Fruit fly (Drosophila melanogaster): ENCODE results near the gene CG18476.

CG18476 gene

dm6 chr3R:11656614-11657216, 21.2 kb downstream of the CG18476 start (continued):
- TF ChIP-seq HHEX (GFP tag; optimal IDR thresholded peaks at IDR 0.05), result peak; percentile 97
- TF ChIP-seq Stat92E (GFP tag; optimal IDR thresholded peaks at IDR 0.05), result peak in 1 of 3 experiments; percentile 71
- TF ChIP-seq kah (GFP tag; optimal IDR thresholded peaks at IDR 0.05), result peak; percentile 86
- TF ChIP-seq CG42726 (GFP tag; IDR thresholded peaks at IDR 0.05; ENCODE audit: partially characterized antibody), result no peak
- peak; percentile 94 for TF ChIP-seq CG15601 (tag; optimal IDR thresholded peaks at IDR 0.05)
- peak; percentile 99 for TF ChIP-seq sens (GFP tag)
- peak; percentile 95 for TF ChIP-seq pnt (GFP tag; optimal IDR thresholded peaks at IDR 0.05)
- TF ChIP-seq kni (GFP tag; optimal IDR thresholded peaks at IDR 0.05), result no peak
- TF ChIP-seq CG10321 (GFP tag; IDR thresholded peaks at IDR 0.05), result peak; percentile 82
- peak; percentile 90 for TF ChIP-seq CG8089 (GFP tag; optimal IDR thresholded peaks at IDR 0.05)
- peak; percentile 95 for TF ChIP-seq tin (GFP tag; optimal IDR thresholded peaks at IDR 0.05)
- TF ChIP-seq nmo (GFP tag; optimal IDR thresholded peaks at IDR 0.05), result peak; percentile 96
- TF ChIP-seq Rx (GFP tag; IDR thresholded peaks at IDR 0.05), result peak; percentile 84
- peak; percentile 84 for TF ChIP-seq sr (GFP tag; IDR thresholded peaks at IDR 0.05)
- TF ChIP-seq MBD-R2 (GFP tag; IDR thresholded peaks at IDR 0.05), result peak; percentile 94
- peak; percentile 91 for TF ChIP-seq Abd-B (GFP tag; optimal IDR thresholded peaks at IDR 0.05)
- no peak for TF ChIP-seq CG2129 (GFP tag; IDR thresholded peaks at IDR 0.05; ENCODE audit: partially characterized antibody)
- peak; percentile 88 for TF ChIP-seq Oaz (GFP tag; IDR thresholded peaks at IDR 0.05)
- TF ChIP-seq bsh (GFP tag; optimal IDR thresholded peaks at IDR 0.05), result peak; percentile 98
- TF ChIP-seq ro (GFP tag; IDR thresholded peaks at IDR 0.05), result peak; percentile 90
- peak; percentile 95 for TF ChIP-seq CG7372 (GFP tag; IDR thresholded peaks at IDR 0.05)
- TF ChIP-seq vnd (GFP tag; IDR thresholded peaks at IDR 0.05; ENCODE audit: partially characterized antibody), result no peak
- TF ChIP-seq fru (optimal IDR thresholded peaks at IDR 0.05), result no peak
- peak; percentile 75 for TF ChIP-seq Adf1 (GFP tag; IDR thresholded peaks at IDR 0.05)
- peak; percentile 96 for TF ChIP-seq CrebB (tag; optimal IDR thresholded peaks at IDR 0.05)
- no peak for TF ChIP-seq Opbp (GFP tag; IDR thresholded peaks at IDR 0.05; ENCODE audit: partially characterized antibody)
- peak; percentile 98 for TF ChIP-seq chm (GFP tag; IDR thresholded peaks at IDR 0.05)
- TF ChIP-seq oc (tag; optimal IDR thresholded peaks at IDR 0.05), result peak; percentile 98
- peak; percentile 97 for TF ChIP-seq CG13424 (tag; optimal IDR thresholded peaks at IDR 0.05)
- no peak for TF ChIP-seq tll (GFP tag; optimal IDR thresholded peaks at IDR 0.05)
- peak; percentile 93 for TF ChIP-seq CG14667 (GFP tag; IDR thresholded peaks at IDR 0.05)
- peak; percentile 96 for TF ChIP-seq CG12219 (GFP tag; optimal IDR thresholded peaks at IDR 0.05)
- TF ChIP-seq CG1602 (GFP tag; optimal IDR thresholded peaks at IDR 0.05), result peak; percentile 94
- TF ChIP-seq CG4707 (GFP tag; optimal IDR thresholded peaks at IDR 0.05), result peak; percentile 93
- TF ChIP-seq sim (GFP tag; IDR thresholded peaks at IDR 0.05), result peak; percentile 90
- peak; percentile 97 for TF ChIP-seq E2f1 (GFP tag; IDR thresholded peaks at IDR 0.05)
- TF ChIP-seq CG12071 (GFP tag; optimal IDR thresholded peaks at IDR 0.05), result peak; percentile 97
- peak; percentile 93 for TF ChIP-seq Asciz (GFP tag; optimal IDR thresholded peaks at IDR 0.05)
- TF ChIP-seq zen2 (GFP tag; IDR thresholded peaks at IDR 0.05; ENCODE audit: partially characterized antibody), result no peak
- peak; percentile 95 for TF ChIP-seq fd96Cb (tag; optimal IDR thresholded peaks at IDR 0.05)
- TF ChIP-seq CG12155 (GFP tag; optimal IDR thresholded peaks at IDR 0.05), result peak; percentile 94
- TF ChIP-seq phol (tag; optimal IDR thresholded peaks at IDR 0.05), result peak; percentile 94
- peak; percentile 97 for TF ChIP-seq gro (GFP tag; optimal IDR thresholded peaks at IDR 0.05)
- peak; percentile 97 for TF ChIP-seq Ptx1 (GFP tag; IDR thresholded peaks at IDR 0.05)
- TF ChIP-seq Dp (GFP tag; optimal IDR thresholded peaks at IDR 0.05), result peak; percentile 6
- TF ChIP-seq Jarid2 (GFP tag; optimal IDR thresholded peaks at IDR 0.05), result peak; percentile 63
- TF ChIP-seq CG15011 (GFP tag; optimal IDR thresholded peaks at IDR 0.05), result peak; percentile 90
- peak; percentile 90 for TF ChIP-seq CG1024 (GFP tag; IDR thresholded peaks at IDR 0.05)
- TF ChIP-seq Gsc (GFP tag; IDR thresholded peaks at IDR 0.05), result peak; percentile 87
- no peak for TF ChIP-seq h (optimal IDR thresholded peaks at IDR 0.05)
